Fruit fly (Drosophila melanogaster): ENCODE results near the gene CG33489.

The CG33489 gene

DNA sequence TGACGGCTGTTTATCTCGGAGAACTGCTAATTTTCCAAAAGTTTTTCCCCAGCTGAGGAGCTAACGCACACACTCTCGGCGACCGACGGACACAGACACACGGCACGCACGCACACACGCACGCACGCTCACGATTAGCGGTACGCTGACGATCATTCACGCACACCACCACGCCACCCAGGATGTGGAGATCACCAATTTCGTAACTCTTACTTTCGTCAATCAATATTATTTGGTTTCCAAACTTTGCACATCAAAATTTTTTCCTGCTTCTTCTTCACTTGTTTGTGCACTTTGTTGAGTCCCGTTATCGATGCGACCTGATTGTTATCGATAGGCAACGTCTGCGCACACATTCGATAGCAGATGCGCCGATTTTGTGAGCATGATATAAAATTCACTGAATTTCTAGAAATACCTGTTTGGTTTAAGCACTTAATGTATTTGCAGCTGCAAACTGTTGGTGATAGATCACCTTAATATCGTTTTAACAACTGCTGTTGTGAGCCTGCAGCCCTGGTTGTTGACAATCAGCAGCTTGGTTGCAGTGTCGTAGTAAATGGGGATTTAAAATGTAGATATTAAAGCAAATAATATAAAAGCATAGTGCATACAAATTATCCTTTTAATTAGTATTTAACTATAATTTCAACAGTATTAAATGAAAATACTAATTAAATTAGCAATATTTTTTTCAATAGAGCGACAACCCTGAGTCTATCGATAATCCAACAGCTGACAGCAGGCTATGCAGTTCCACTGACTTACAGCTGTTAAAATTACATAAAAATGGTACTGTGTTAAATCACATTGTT, 14.7 kb downstream of the CG33489 start, which contains the start of the genes CG7394 and Mob2 (continued):
- TF ChIP-seq CG3919 (GFP tag; optimal IDR thresholded peaks at IDR 0.05) = peak; percentile 89
- TF ChIP-seq Eip78C (GFP tag) = peak; percentile 96
- peak; percentile 88 for TF ChIP-seq CG31627 (GFP tag; optimal IDR thresholded peaks at IDR 0.05)
- no peak for TF ChIP-seq CG6854 (GFP tag; optimal IDR thresholded peaks at IDR 0.05)
- peak; percentile 72 for TF ChIP-seq Ets21C (GFP tag; optimal IDR thresholded peaks at IDR 0.05)
- peak; percentile 74 for TF ChIP-seq CG8319 (GFP tag; optimal IDR thresholded peaks at IDR 0.05)
- TF ChIP-seq vri (GFP tag; optimal IDR thresholded peaks at IDR 0.05) = peak; percentile 91
- TF ChIP-seq svp (GFP tag) = peak; percentile 96
- peak; percentile 73 to 85 for TF ChIP-seq salr (GFP tag; optimal IDR thresholded peaks at IDR 0.05)
- TF ChIP-seq CG8632 (GFP tag; optimal IDR thresholded peaks at IDR 0.05) = peak; percentile 88
- TF ChIP-seq pdm3 (GFP tag; optimal IDR thresholded peaks at IDR 0.05) = peak; percentile 92
- peak; percentile 92 for TF ChIP-seq OdsH (GFP tag; optimal IDR thresholded peaks at IDR 0.05)
- TF ChIP-seq Met (GFP tag; optimal IDR thresholded peaks at IDR 0.05) = peak; percentile 91
- peak; percentile 60 for TF ChIP-seq Lpt (GFP tag; optimal IDR thresholded peaks at IDR 0.05)
- peak; percentile 88 for TF ChIP-seq cyc (GFP tag; optimal IDR thresholded peaks at IDR 0.05)
- TF ChIP-seq Eip75B (GFP tag; optimal IDR thresholded peaks at IDR 0.05) = peak; percentile 84

DNA sequence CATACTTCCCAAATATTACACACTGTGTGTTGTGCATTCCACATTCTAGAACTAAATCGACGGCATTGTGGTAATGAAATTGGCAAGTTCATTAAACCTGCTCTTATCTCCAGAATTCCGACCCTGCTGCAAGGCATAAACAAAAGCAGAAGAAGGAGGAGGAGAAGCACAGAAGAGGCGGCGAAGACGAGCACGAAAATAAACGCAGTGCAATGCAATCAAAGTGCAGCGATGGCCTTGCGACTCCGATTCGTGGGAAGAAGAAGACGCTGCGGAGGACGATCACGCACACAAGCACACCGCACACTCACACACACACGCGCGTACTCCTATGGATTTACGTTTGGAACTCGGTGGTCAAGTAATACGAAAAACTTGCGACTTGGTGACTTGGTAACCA, 16.0 kb downstream of the CG33489 start:
- TF ChIP-seq fkh (GFP tag; optimal IDR thresholded peaks at IDR 0.05) (no peak), CG4318 (GFP tag; optimal IDR thresholded peaks at IDR 0.05) (no peak), svp (GFP tag) (peak; percentile 98), eg (GFP tag; IDR thresholded peaks at IDR 0.05) (no peak), Hr39 (GFP tag; optimal IDR thresholded peaks at IDR 0.05) (peak; percentile 33), CG6163 (GFP tag; IDR thresholded peaks at IDR 0.05) (peak; percentile 34; the same call in 2 of the 3 replicates), ss (GFP tag; optimal IDR thresholded peaks at IDR 0.05) (peak; percentile 15 to 30)

- TF ChIP-seq dsx (GFP tag; optimal IDR thresholded peaks at IDR 0.05; ENCODE audit: poor library complexity, severe bottlenecking) = peak; percentile 20
- peak; percentile 74; the same call in 2 of the 3 replicates for TF ChIP-seq eg (GFP tag; IDR thresholded peaks at IDR 0.05)
- TF ChIP-seq CG8119 (GFP tag; IDR thresholded peaks at IDR 0.05) = peak; percentile 72
- peak; percentile 69 for TF ChIP-seq CG6163 (GFP tag; IDR thresholded peaks at IDR 0.05)
- TF ChIP-seq CG6808 (GFP tag; optimal IDR thresholded peaks at IDR 0.05) = peak; percentile 70
- TF ChIP-seq Hr38 (GFP tag; optimal IDR thresholded peaks at IDR 0.05) = no peak
- TF ChIP-seq CG15336 (GFP tag; IDR thresholded peaks at IDR 0.05) = peak; percentile 58; the same call in 1 of the 2 replicates
- TF ChIP-seq ss (GFP tag; optimal IDR thresholded peaks at IDR 0.05) = peak; percentile 81 to 82
- no peak for TF ChIP-seq dac (GFP tag; optimal IDR thresholded peaks at IDR 0.05)
- TF ChIP-seq CG10669 (GFP tag; optimal IDR thresholded peaks at IDR 0.05) = peak; percentile 37
- peak in 1 of 2 experiments; percentile 11 for TF ChIP-seq salr (GFP tag; optimal IDR thresholded peaks at IDR 0.05)
- peak; percentile 83 for TF ChIP-seq CG9139 (GFP tag; optimal IDR thresholded peaks at IDR 0.05)
- TF ChIP-seq Lpt (GFP tag; optimal IDR thresholded peaks at IDR 0.05) = peak; percentile 28
- no peak for TF ChIP-seq CG34406 (GFP tag; optimal IDR thresholded peaks at IDR 0.05)
- TF ChIP-seq CG3919 (GFP tag; optimal IDR thresholded peaks at IDR 0.05) = peak; percentile 46
- peak; percentile 74 for TF ChIP-seq svp (GFP tag)
- TF ChIP-seq CG1621 (tag; optimal IDR thresholded peaks at IDR 0.05) = peak; percentile 25
- TF ChIP-seq Gug (GFP tag; IDR thresholded peaks at IDR 0.05) = 0 out of 2 replicates have a peak, but pooled peaks have one; percentile 16
- TF ChIP-seq spab (GFP tag; optimal IDR thresholded peaks at IDR 0.05) = peak; percentile 65
- peak; percentile 91 for TF ChIP-seq CG6276 (GFP tag; optimal IDR thresholded peaks at IDR 0.05)
- TF ChIP-seq net (GFP tag; optimal IDR thresholded peaks at IDR 0.05) = peak; percentile 70
- TF ChIP-seq fd59A (GFP tag; optimal IDR thresholded peaks at IDR 0.05) = no peak
- no peak for TF ChIP-seq CG6854 (GFP tag; optimal IDR thresholded peaks at IDR 0.05)
- TF ChIP-seq Eip78C (GFP tag) = peak; percentile 40
- TF ChIP-seq CG11762 (GFP tag; optimal IDR thresholded peaks at IDR 0.05; ENCODE audit: insufficient read depth) = peak; percentile 8
- TF ChIP-seq CG6792 (GFP tag; optimal IDR thresholded peaks at IDR 0.05) = no peak
- peak; percentile 71 for TF ChIP-seq CG16779 (tag; optimal IDR thresholded peaks at IDR 0.05)
- TF ChIP-seq CG32006 (GFP tag; optimal IDR thresholded peaks at IDR 0.05) = peak; percentile 0
Observed at dm6 chr3L:11557209-11557608, 19.6 kb downstream of the CG33489 start.

Data from whole organism, prepupa.